Worm (Caenorhabditis elegans) whole organism, L1 larva: ENCODE results near the gene sod-4.

Experiments
- C16A3.4 ChIP-seq: fragments of 150-350 bp; optimal IDR thresholded peaks from 2 replicates; lab custom pipeline; 2014; ENCODE audit warnings: missing biosample characterization, missing genetic modification characterization
- Y116A8C.19 ChIP-seq: sonication (generic microtip); optimal IDR thresholded peaks from 2 replicates; lab custom pipeline; 2016; ENCODE audit warnings: missing compliant biosample characterization, missing genetic modification characterization, borderline replicate concordance
- blmp-1 ChIP-seq: fragments of 150-350 bp; optimal IDR thresholded peaks from 2 replicates; lab custom pipeline; 2014; ENCODE audit warnings: missing biosample characterization, missing genetic modification characterization
- ceh-88 ChIP-seq: fragments of 200-800 bp; sonication (Bioruptor generic); IDR thresholded peaks from 2 replicates; pipeline ENCODE4 v1.3.6; 2022; ENCODE audit warnings: missing genetic modification characterization, missing compliant biosample characterization
- dpl-1 ChIP-seq, 3 experiments: fragments of 150-350 bp in 2 of 3; sonication (generic microtip) in 1 of 3; optimal IDR thresholded peaks; 2 replicates each; lab custom pipeline; 2014 to 2017; ENCODE audit warnings: missing biosample characterization in 3 of 3, missing genetic modification characterization in 3 of 3, missing genetic modification reagents in 3 of 3
- efl-1 ChIP-seq, 4 experiments: fragments of 150-350 bp; optimal IDR thresholded peaks in 3 of 4; peaks in 1 of 4; 1 replicate in 1 of 4; 2 replicates in 3 of 4; lab custom pipeline; 2014; ENCODE audit warnings: missing biosample characterization in 2 of 4, missing genetic modification characterization in 2 of 4, missing genetic modification reagents in 2 of 4
- egl-13 ChIP-seq: sonication (generic microtip); optimal IDR thresholded peaks from 2 replicates; lab custom pipeline; 2016; ENCODE audit warnings: missing genotype, missing genetic modification reagents, missing genetic modification characterization, missing compliant biosample characterization
- egl-27 ChIP-seq, 2 experiments: fragments of 150-350 bp in 1 of 2; sonication (generic microtip); optimal IDR thresholded peaks; 3 replicates each; lab custom pipeline; 2017 to 2018; ENCODE audit warnings: missing biosample characterization in 2 of 2, missing genetic modification characterization in 2 of 2, missing genetic modification reagents in 2 of 2
- elt-3 ChIP-seq, 6 experiments: fragments of 150-350 bp in 1 of 6; sonication (generic microtip); optimal IDR thresholded peaks; 2 replicates each; lab custom pipeline; 2017 to 2018; ENCODE audit warnings: missing biosample characterization in 6 of 6, missing genetic modification characterization in 6 of 6, inconsistent platforms in 1 of 6
- ets-5 ChIP-seq: fragments of 200-800 bp; sonication (Bioruptor generic); IDR thresholded peaks from 2 replicates; pipeline ENCODE4 v1.3.6; 2022; ENCODE audit warnings: missing genetic modification characterization, missing compliant biosample characterization
- fkh-10 ChIP-seq: sonication (generic microtip); optimal IDR thresholded peaks from 2 replicates; lab custom pipeline; 2017; ENCODE audit warnings: missing biosample characterization, missing genetic modification reagents, missing genetic modification characterization
- fkh-4 ChIP-seq: sonication (generic microtip); optimal IDR thresholded peaks from 2 replicates; lab custom pipeline; 2016; ENCODE audit warnings: missing compliant biosample characterization, missing genetic modification characterization, borderline replicate concordance
- grh-1 ChIP-seq: fragments of 200-800 bp; sonication (Bioruptor generic); IDR thresholded peaks from 2 replicates; pipeline ENCODE4 v1.3.6; 2022; ENCODE audit warnings: missing genetic modification reagents, missing genetic modification characterization, missing compliant biosample characterization
- hlh-17 ChIP-seq: fragments of 200-800 bp; sonication (Bioruptor generic); optimal IDR thresholded peaks from 2 replicates; lab custom pipeline; 2018; ENCODE audit warnings: missing genetic modification characterization, mild to moderate bottlenecking, missing compliant biosample characterization, moderate library complexity, borderline replicate concordance
- lin-14 ChIP-seq: fragments of 200-800 bp; sonication (Bioruptor generic); optimal IDR thresholded peaks from 2 replicates; lab custom pipeline; 2018; ENCODE audit warnings: mild to moderate bottlenecking, missing genetic modification characterization, moderate library complexity, missing compliant biosample characterization
- lin-35 ChIP-seq, 2 experiments: fragments of 150-350 bp; optimal IDR thresholded peaks; 2 replicates each; lab custom pipeline; 2014; ENCODE audit warnings: missing biosample characterization in 2 of 2, missing genetic modification characterization in 2 of 2, missing genetic modification reagents in 2 of 2
- lin-39 ChIP-seq: fragments of 150-350 bp; optimal IDR thresholded peaks from 2 replicates; lab custom pipeline; 2014; ENCODE audit warnings: missing biosample characterization, missing genetic modification reagents, missing genetic modification characterization
- lir-3 ChIP-seq: sonication (generic microtip); optimal IDR thresholded peaks from 2 replicates; lab custom pipeline; 2016; ENCODE audit warnings: mild to moderate bottlenecking, missing genetic modification characterization, moderate library complexity, missing compliant biosample characterization; ENCODE audit not compliant: poor library complexity
- lsy-2 ChIP-seq, 2 experiments: fragments of 150-350 bp; optimal IDR thresholded peaks; 2 replicates each; lab custom pipeline; 2014; ENCODE audit warnings: missing biosample characterization in 2 of 2, missing genetic modification characterization in 2 of 2
- mdl-1 ChIP-seq, 2 experiments: fragments of 150-350 bp; optimal IDR thresholded peaks; 2 replicates each; lab custom pipeline; 2014 to 2017; ENCODE audit warnings: missing biosample characterization in 2 of 2, missing genetic modification characterization in 2 of 2, inconsistent platforms in 1 of 2
- mef-2 ChIP-seq: fragments of 150-350 bp; optimal IDR thresholded peaks from 2 replicates; lab custom pipeline; 2014; ENCODE audit warnings: missing biosample characterization, missing genetic modification characterization
- mep-1 ChIP-seq: fragments of 150-350 bp; optimal IDR thresholded peaks from 2 replicates; lab custom pipeline; 2014; ENCODE audit warnings: missing biosample characterization, missing genetic modification characterization
- nhr-11 ChIP-seq: fragments of 150-350 bp; optimal IDR thresholded peaks from 2 replicates; lab custom pipeline; 2014; ENCODE audit warnings: missing biosample characterization, missing genetic modification characterization
- nhr-12 ChIP-seq: sonication (generic microtip); optimal IDR thresholded peaks from 2 replicates; lab custom pipeline; 2017; ENCODE audit warnings: missing biosample characterization, missing genetic modification characterization
- nhr-19 ChIP-seq: fragments of 200-800 bp; sonication (Bioruptor generic); conservative IDR thresholded peaks from 2 replicates; pipeline ENCODE4 v1.3.6; 2022; ENCODE audit warnings: missing genetic modification characterization, missing compliant biosample characterization
- nhr-28 ChIP-seq: fragments of 150-350 bp; optimal IDR thresholded peaks from 2 replicates; lab custom pipeline; 2014; ENCODE audit warnings: missing biosample characterization, missing genetic modification characterization
- nhr-47 ChIP-seq: sonication (generic microtip); optimal IDR thresholded peaks from 2 replicates; lab custom pipeline; 2016; ENCODE audit warnings: mild to moderate bottlenecking, missing genetic modification characterization, moderate library complexity, missing compliant biosample characterization
- nhr-71 ChIP-seq: sonication (generic microtip); optimal IDR thresholded peaks from 2 replicates; lab custom pipeline; 2016; ENCODE audit warnings: mild to moderate bottlenecking, missing genetic modification characterization, moderate library complexity, missing compliant biosample characterization
- nhr-76 ChIP-seq: sonication (generic microtip); optimal IDR thresholded peaks from 2 replicates; lab custom pipeline; 2017; ENCODE audit warnings: missing biosample characterization, missing genetic modification characterization
- nhr-77 ChIP-seq: fragments of 150-350 bp; optimal IDR thresholded peaks from 2 replicates; lab custom pipeline; 2014; ENCODE audit warnings: missing biosample characterization, missing genetic modification characterization
- nhr-84 ChIP-seq: sonication (generic microtip); optimal IDR thresholded peaks from 2 replicates; lab custom pipeline; 2017; ENCODE audit warnings: missing biosample characterization, missing genetic modification characterization
- nhr-85 ChIP-seq: sonication (generic microtip); peaks from one replicate; lab custom pipeline; 2016; ENCODE audit warnings: missing genetic modification characterization, inconsistent platforms, missing compliant biosample characterization
- nhr-90 ChIP-seq: sonication (generic microtip); optimal IDR thresholded peaks from 2 replicates; lab custom pipeline; 2016; ENCODE audit warnings: mild to moderate bottlenecking, missing genetic modification characterization, missing compliant biosample characterization; ENCODE audit not compliant: poor library complexity
- pag-3 ChIP-seq: sonication (generic microtip); optimal IDR thresholded peaks from 2 replicates; lab custom pipeline; 2017; ENCODE audit warnings: missing genetic modification characterization, mild to moderate bottlenecking, missing compliant biosample characterization, antibody characterized with exemption, borderline replicate concordance; ENCODE audit not compliant: insufficient read depth
- pax-3 ChIP-seq: fragments of 200-800 bp; sonication (Bioruptor generic); optimal IDR thresholded peaks from 2 replicates; lab custom pipeline; 2018; ENCODE audit warnings: mild to moderate bottlenecking, missing genetic modification characterization, moderate library complexity, missing compliant biosample characterization
- pqm-1 ChIP-seq: sonication (generic microtip); optimal IDR thresholded peaks from 3 replicates; lab custom pipeline; 2017; ENCODE audit warnings: missing biosample characterization, missing genetic modification characterization
- snpc-4 ChIP-seq: fragments of 150-350 bp; optimal IDR thresholded peaks from 2 replicates; lab custom pipeline; 2014; ENCODE audit warnings: missing biosample characterization, missing genetic modification characterization
- snu-23 ChIP-seq: sonication (generic microtip); optimal IDR thresholded peaks from 2 replicates; lab custom pipeline; 2016; ENCODE audit warnings: missing genetic modification characterization, missing compliant biosample characterization
- sptf-1 ChIP-seq: fragments of 150-350 bp; optimal IDR thresholded peaks from 2 replicates; lab custom pipeline; 2014; ENCODE audit warnings: missing biosample characterization, missing genetic modification characterization
- swsn-7 ChIP-seq: sonication (generic microtip); optimal IDR thresholded peaks from 2 replicates; lab custom pipeline; 2016; ENCODE audit warnings: missing genetic modification characterization, missing compliant biosample characterization
- tbx-2 ChIP-seq: sonication (generic microtip); optimal IDR thresholded peaks from 2 replicates; lab custom pipeline; 2016; ENCODE audit warnings: missing genetic modification characterization, missing compliant biosample characterization
- unc-130 ChIP-seq: fragments of 150-350 bp; optimal IDR thresholded peaks from 2 replicates; lab custom pipeline; 2017; ENCODE audit warnings: missing biosample characterization, missing genetic modification characterization, inconsistent platforms
- unc-30 ChIP-seq: sonication (generic microtip); optimal IDR thresholded peaks from 2 replicates; lab custom pipeline; 2017; ENCODE audit warnings: missing biosample characterization, missing genetic modification characterization
- unc-62 ChIP-seq: fragments of 150-350 bp; optimal IDR thresholded peaks from 2 replicates; lab custom pipeline; 2014; ENCODE audit warnings: missing biosample characterization, missing genetic modification reagents, missing genetic modification characterization
- unc-86 ChIP-seq: sonication (generic microtip); optimal IDR thresholded peaks from 2 replicates; lab custom pipeline; 2016; ENCODE audit warnings: missing genetic modification characterization, missing compliant biosample characterization
- vab-15 ChIP-seq: sonication (generic microtip); optimal IDR thresholded peaks from 2 replicates; lab custom pipeline; 2017; ENCODE audit warnings: missing genotype, mild to moderate bottlenecking, missing genetic modification characterization, missing compliant biosample characterization
- xbp-1 ChIP-seq: sonication (generic microtip); optimal IDR thresholded peaks from 2 replicates; lab custom pipeline; 2016; ENCODE audit warnings: missing genetic modification characterization, missing compliant biosample characterization

sod-4 gene

ce11 chrIII:9500267-9500666 lies at the start of gene sod-4 (continued):
- peak; percentile 83 for TF ChIP-seq lin-14 (GFP tag; lab: Kevin White, UChicago)
- peak; percentile 64 for TF ChIP-seq nhr-71
- peak; percentile 63 for TF ChIP-seq mep-1 (tag; lab: Kevin White, UChicago)
- no peak for TF ChIP-seq unc-62
- no peak for TF ChIP-seq hlh-17 (GFP tag; lab: Kevin White, UChicago)
- TF ChIP-seq lir-3: peak; percentile 6
- no peak for TF ChIP-seq ets-5 (GFP tag; lab: Robert Waterston, UW)
- no peak for TF ChIP-seq sptf-1 (tag; lab: Kevin White, UChicago)
- no peak for TF ChIP-seq swsn-7
- no peak for TF ChIP-seq egl-27 (tag; optimal IDR thresholded peaks at IDR 0.05; lab: Kevin White, UChicago)
- peak; percentile 85 for TF ChIP-seq nhr-85 (tag; lab: Kevin White, UChicago)
- TF ChIP-seq nhr-76: no peak
- peak; percentile 22; the same call in 1 of the 2 replicates for TF ChIP-seq nhr-19
- no peak for TF ChIP-seq nhr-11 (tag; lab: Kevin White, UChicago)
- peak; percentile 71 for TF ChIP-seq snu-23 (GFP tag; lab: Kevin White, UChicago)
- no peak for TF ChIP-seq nhr-12 (tag; lab: Kevin White, UChicago)
- TF ChIP-seq blmp-1 (tag; lab: Kevin White, UChicago): peak; percentile 84
- no peak for TF ChIP-seq pqm-1
- no peak for TF ChIP-seq nhr-28 (tag; lab: Kevin White, UChicago)
- TF ChIP-seq mdl-1 (tag; optimal IDR thresholded peaks at IDR 0.05; lab: Kevin White, UChicago): peak in 1 of 2 experiments; percentile 47
- TF ChIP-seq C16A3.4: no peak
- TF ChIP-seq dpl-1 (GFP tag; optimal IDR thresholded peaks at IDR 0.05; lab: Kevin White, UChicago): peak in 2 of 3 experiments; percentile 17 to 36
- TF ChIP-seq fkh-10 (GFP tag; lab: Kevin White, UChicago): no peak
- TF ChIP-seq tbx-2 (tag; lab: Kevin White, UChicago): peak; percentile 25
- TF ChIP-seq lin-39 (tag; lab: Kevin White, UChicago): no peak
- no peak for TF ChIP-seq vab-15 (tag; lab: Kevin White, UChicago)
- TF ChIP-seq nhr-77: no peak
- peak in 1 of 2 experiments; percentile 57 for TF ChIP-seq lsy-2 (tag; optimal IDR thresholded peaks at IDR 0.05; lab: Kevin White, UChicago)
- TF ChIP-seq elt-3 (tag; optimal IDR thresholded peaks at IDR 0.05; lab: Kevin White, UChicago): peak in 2 of 6 experiments; percentile 33 to 90
- peak; percentile 42 for TF ChIP-seq nhr-90 (tag; lab: Kevin White, UChicago)

ce11 chrIII:9546016-9546659 lies 46.0 kb upstream of the sod-4 start, which contains the start of gene unc-16:
unc-16 (plus strand) TSS chrIII:9546258.
- TF ChIP-seq elt-3 (tag; optimal IDR thresholded peaks at IDR 0.05; lab: Kevin White, UChicago) (peak in 2 of 6 experiments; percentile 29 to 54), ets-5 (GFP tag; lab: Robert Waterston, UW) (no peak), lin-35 (GFP tag; optimal IDR thresholded peaks at IDR 0.05; lab: Kevin White, UChicago) (peak; percentile 86), dpl-1 (GFP tag; optimal IDR thresholded peaks at IDR 0.05; lab: Kevin White, UChicago) (peak; percentile 77 to 84 (median 81)), Y116A8C.19 (tag; lab: Kevin White, UChicago) (no peak), pqm-1 (no peak), efl-1 (optimal IDR thresholded peaks at IDR 0.05; lab: Kevin White, UChicago) (peak; percentile 85 to 88), efl-1 (GFP tag; optimal IDR thresholded peaks at IDR 0.05 in 1 of 2; lab: Kevin White, UChicago) (peak; percentile 82 to 98), snu-23 (GFP tag; lab: Kevin White, UChicago) (peak; percentile 95), pax-3 (peak; percentile 69), egl-13 (tag; lab: Kevin White, UChicago) (peak; percentile 88), nhr-90 (tag; lab: Kevin White, UChicago) (peak; percentile 67), snpc-4 (tag; lab: Kevin White, UChicago) (peak; percentile 73), nhr-47 (tag; lab: Kevin White, UChicago) (peak; percentile 92), pag-3 (tag; lab: Kevin White, UChicago) (no peak), mef-2 (tag; lab: Kevin White, UChicago) (peak; percentile 44), grh-1 (no peak; the same call in 1 of the 2 replicates), unc-30 (tag; lab: Kevin White, UChicago) (no peak), hlh-17 (GFP tag; lab: Kevin White, UChicago) (no peak), nhr-12 (tag; lab: Kevin White, UChicago) (no peak), nhr-19 (peak; percentile 87), ceh-88 (GFP tag; lab: Robert Waterston, UW) (peak; percentile 67), lir-3 (peak; percentile 79), nhr-84 (tag; lab: Kevin White, UChicago) (no peak), mep-1 (tag; lab: Kevin White, UChicago) (peak; percentile 95), unc-130 (tag; lab: Kevin White, UChicago) (peak; percentile 88), xbp-1 (tag; lab: Kevin White, UChicago) (peak; percentile 90), C16A3.4 (peak; percentile 85), unc-86 (peak; percentile 92), mdl-1 (tag; optimal IDR thresholded peaks at IDR 0.05; lab: Kevin White, UChicago) (peak; percentile 48 to 98), fkh-4 (tag; lab: Kevin White, UChicago) (peak; percentile 63)
